Worm (Caenorhabditis elegans): ENCODE data around the gene Y49F6B.14.
A peak's percentile ranks its signal among the peaks of the same experiment; 100 is the strongest.

ce11 chrII:3482231-3482630, 33.1 kb downstream of the Y49F6B.14 start, which contains the start of gene smu-2:
- TF ChIP-seq ztf-29 (GFP tag; IDR thresholded peaks at IDR 0.05) = no peak
- no peak for TF ChIP-seq T22C8.4 (GFP tag; IDR thresholded peaks at IDR 0.05)
- no peak for TF ChIP-seq ref-1 (GFP tag; conservative IDR thresholded peaks at IDR 0.05)
- TF ChIP-seq med-1 (GFP tag; optimal IDR thresholded peaks at IDR 0.05; ENCODE audit: insufficient read depth) = no peak
- no peak for TF ChIP-seq tab-1 (GFP tag; IDR thresholded peaks at IDR 0.05)
- peak; percentile 67; the same call in 1 of the 2 replicates for TF ChIP-seq flt-1 (GFP tag; IDR thresholded peaks at IDR 0.05)
